Worm (Caenorhabditis elegans) whole organism, mixed stage, embryonic: ENCODE results near the gene F22F4.4.

ENCODE experiments used
- ces-1 ChIP-seq: fragments of 150-350 bp; optimal IDR thresholded peaks from 2 replicates; lab custom pipeline; 2014; ENCODE audit warnings: missing biosample characterization, missing genetic modification reagents, missing genetic modification characterization
- elt-1 ChIP-seq: sonication (generic microtip); optimal IDR thresholded peaks from 2 replicates; lab custom pipeline; 2017; ENCODE audit warnings: missing genetic modification characterization, mild to moderate bottlenecking, missing compliant biosample characterization, antibody characterized with exemption, moderate library complexity, borderline replicate concordance; ENCODE audit not compliant: insufficient read depth
- elt-3 ChIP-seq: fragments of 150-350 bp; optimal IDR thresholded peaks from 2 replicates; lab custom pipeline; 2014; ENCODE audit warnings: missing biosample characterization, missing genetic modification characterization
- lsy-2 ChIP-seq: fragments of 150-350 bp; optimal IDR thresholded peaks from 2 replicates; lab custom pipeline; 2014; ENCODE audit warnings: missing biosample characterization, missing genetic modification characterization
- mab-5 ChIP-seq: fragments of 150-350 bp; optimal IDR thresholded peaks from 2 replicates; lab custom pipeline; 2014; ENCODE audit warnings: missing biosample characterization, missing genetic modification characterization
- mls-2 ChIP-seq: sonication (generic microtip); optimal IDR thresholded peaks from 2 replicates; lab custom pipeline; 2016; ENCODE audit warnings: mild to moderate bottlenecking, missing genetic modification characterization, moderate library complexity, missing compliant biosample characterization
- nhr-28 ChIP-seq: fragments of 150-350 bp; optimal IDR thresholded peaks from 2 replicates; lab custom pipeline; 2014; ENCODE audit warnings: missing biosample characterization, missing genetic modification characterization
- nhr-76 ChIP-seq: sonication (generic microtip); optimal IDR thresholded peaks from 2 replicates; lab custom pipeline; 2017; ENCODE audit warnings: missing biosample characterization, missing genetic modification characterization
- pha-4 ChIP-seq: fragments of 150-350 bp; optimal IDR thresholded peaks from 2 replicates; lab custom pipeline; 2018; ENCODE audit warnings: missing biosample characterization, missing genetic modification reagents, missing genetic modification characterization
- sptf-1 ChIP-seq: sonication (generic microtip); optimal IDR thresholded peaks from 2 replicates; lab custom pipeline; 2017; ENCODE audit warnings: mild to moderate bottlenecking, missing genetic modification characterization, moderate library complexity, missing compliant biosample characterization
- unc-62 ChIP-seq: fragments of 150-350 bp; optimal IDR thresholded peaks from 2 replicates; lab custom pipeline; 2014; ENCODE audit warnings: missing biosample characterization, missing genetic modification reagents, missing genetic modification characterization
- zip-8 ChIP-seq: fragments of 150-350 bp; optimal IDR thresholded peaks from 2 replicates; lab custom pipeline; 2014; ENCODE audit warnings: missing biosample characterization, missing genetic modification characterization
- ztf-11 ChIP-seq: fragments of 150-350 bp; optimal IDR thresholded peaks from 2 replicates; lab custom pipeline; 2014; ENCODE audit warnings: missing biosample characterization, missing genetic modification characterization

ce11 chrX:6043283-6043682 is 42.0 kb upstream of the F22F4.4 start:
- TF ChIP-seq ztf-11 (tag; lab: Kevin White, UChicago), result no peak
- TF ChIP-seq ces-1 (GFP tag; lab: Kevin White, UChicago), result no peak
- no peak for TF ChIP-seq zip-8 (tag; lab: Kevin White, UChicago)
- no peak for TF ChIP-seq nhr-28
- no peak for TF ChIP-seq mls-2 (tag; lab: Kevin White, UChicago)
- no peak for TF ChIP-seq nhr-76 (tag; lab: Kevin White, UChicago)
- TF ChIP-seq elt-3 (tag; lab: Kevin White, UChicago), result no peak
- no peak for TF ChIP-seq sptf-1 (tag; lab: Kevin White, UChicago)
- TF ChIP-seq lsy-2 (tag; lab: Kevin White, UChicago), result no peak
- no peak for TF ChIP-seq mab-5 (tag; lab: Kevin White, UChicago)
- TF ChIP-seq pha-4 (tag; lab: Kevin White, UChicago), result peak; percentile 3
- TF ChIP-seq elt-1 (tag; lab: Kevin White, UChicago), result no peak
- no peak for TF ChIP-seq unc-62 (GFP tag; lab: Kevin White, UChicago)
